Fruit fly (Drosophila melanogaster) whole organism, embryonic: Measurements from ENCODE around the gene SoYb.

Experiments used
- Blimp-1 ChIP-seq: fragments of 200-800 bp; sonication (Bioruptor generic); optimal IDR thresholded peaks from 3 replicates; lab custom pipeline; 2018; ENCODE audit warnings: missing biosample characterization, missing genetic modification characterization, mild to moderate bottlenecking, moderate library complexity, missing genetic modification reagents
- CG10366 ChIP-seq: fragments of 200-800 bp; sonication (Bioruptor generic); IDR thresholded peaks from 2 replicates; pipeline ENCODE4 v1.3.6; 2022; ENCODE audit warnings: missing biosample characterization, missing genetic modification characterization
- CG10565 ChIP-seq: fragments of 200-800 bp; sonication (Bioruptor generic); optimal IDR thresholded peaks from 3 replicates; lab custom pipeline; 2016; ENCODE audit warnings: missing biosample characterization, mild to moderate bottlenecking, missing genetic modification characterization
- CG14860 ChIP-seq: fragments of 200-800 bp; sonication (Bioruptor generic); IDR thresholded peaks from 3 replicates; pipeline ENCODE4 v1.3.6; 2022; ENCODE audit warnings: missing biosample characterization, missing genetic modification characterization; ENCODE audit not compliant: partially characterized antibody
- CG15269 ChIP-seq: fragments of 200-800 bp; sonication (Bioruptor generic); optimal IDR thresholded peaks from 2 replicates; lab custom pipeline; 2018; ENCODE audit warnings: missing biosample characterization, mild to moderate bottlenecking, missing genetic modification characterization, moderate library complexity
- CG16815 ChIP-seq: fragments of 200-800 bp; sonication (Bioruptor generic); optimal IDR thresholded peaks from 3 replicates; lab custom pipeline; 2017; ENCODE audit warnings: missing biosample characterization, mild to moderate bottlenecking, missing genetic modification characterization
- CG17385 ChIP-seq: fragments of 200-800 bp; sonication (Bioruptor generic); optimal IDR thresholded peaks from 3 replicates; lab custom pipeline; 2018; ENCODE audit warnings: missing biosample characterization, mild to moderate bottlenecking, missing genetic modification characterization
- CG2202 ChIP-seq: fragments of 200-800 bp; sonication (Bioruptor generic); optimal IDR thresholded peaks from 2 replicates; lab custom pipeline; 2018; ENCODE audit warnings: missing biosample characterization, mild to moderate bottlenecking, missing genetic modification characterization
- CG30403 ChIP-seq: fragments of 200-800 bp; sonication (Bioruptor generic); optimal IDR thresholded peaks from 3 replicates; lab custom pipeline; 2016; ENCODE audit warnings: missing biosample characterization, missing genetic modification characterization
- CG6791 ChIP-seq: fragments of 200-800 bp; sonication (Bioruptor generic); IDR thresholded peaks from 3 replicates; pipeline ENCODE4 v1.3.6; 2022; ENCODE audit warnings: missing biosample characterization, missing genetic modification characterization; ENCODE audit not compliant: partially characterized antibody
- CG7745 ChIP-seq: fragments of 200-800 bp; sonication (Bioruptor generic); optimal IDR thresholded peaks from 2 replicates; lab custom pipeline; 2018; ENCODE audit warnings: missing biosample characterization, mild to moderate bottlenecking, missing genetic modification characterization, moderate library complexity
- CG8478 ChIP-seq: fragments of >200 bp; optimal IDR thresholded peaks from 2 replicates; lab custom pipeline; 2018
- CTCF ChIP-seq: fragments of 200-800 bp; sonication (Bioruptor generic); optimal IDR thresholded peaks from 2 replicates; lab custom pipeline; 2017; ENCODE audit warnings: missing biosample characterization, mild to moderate bottlenecking, missing genetic modification characterization, moderate library complexity
- D19A ChIP-seq: fragments of 200-800 bp; optimal IDR thresholded peaks from 3 replicates; lab custom pipeline; 2019; ENCODE audit warnings: missing biosample characterization, mild to moderate bottlenecking, missing genetic modification characterization, moderate library complexity
- Dek ChIP-seq: fragments of 200-800 bp; sonication (Bioruptor generic); optimal IDR thresholded peaks from 3 replicates; lab custom pipeline; 2019; ENCODE audit warnings: missing biosample characterization, mild to moderate bottlenecking, missing genetic modification characterization, moderate library complexity
- Doc3 ChIP-seq: fragments of 200-800 bp; sonication (Bioruptor generic); IDR thresholded peaks from 3 replicates; pipeline ENCODE4 v1.3.6; 2022; ENCODE audit warnings: missing biosample characterization, missing genetic modification characterization; ENCODE audit not compliant: partially characterized antibody
- Dref ChIP-seq: fragments of 200-800 bp; sonication (Bioruptor generic); IDR thresholded peaks from 2 replicates; pipeline ENCODE4 v1.3.6; 2022; ENCODE audit warnings: missing biosample characterization, missing genetic modification characterization
- Ets97D ChIP-seq: fragments of 200-800 bp; sonication (Bioruptor generic); optimal IDR thresholded peaks from 3 replicates; lab custom pipeline; 2016; ENCODE audit warnings: missing biosample characterization, missing genetic modification characterization
- H2.0 ChIP-seq: fragments of 200-800 bp; sonication (Bioruptor generic); IDR thresholded peaks from 2 replicates; pipeline ENCODE4 v1.3.6; 2022; ENCODE audit warnings: missing biosample characterization, missing genetic modification characterization
- HLH3B ChIP-seq: fragments of 200-800 bp; sonication (Bioruptor generic); IDR thresholded peaks from 2 replicates; pipeline ENCODE4 v1.3.6; 2022; ENCODE audit warnings: missing biosample characterization, missing genetic modification characterization
- Hand ChIP-seq: fragments of 200-800 bp; sonication (Bioruptor generic); optimal IDR thresholded peaks from 2 replicates; lab custom pipeline; 2017; ENCODE audit warnings: mild to moderate bottlenecking, missing biosample characterization, missing genetic modification reagents, missing genetic modification characterization
- Hmx ChIP-seq: fragments of 200-800 bp; sonication (Bioruptor generic); optimal IDR thresholded peaks from 2 replicates; lab custom pipeline; 2016; ENCODE audit warnings: missing biosample characterization, missing genetic modification characterization
- Hr51 ChIP-seq, 2 experiments: fragments of 200-800 bp; sonication (Bioruptor generic); optimal IDR thresholded peaks; 2 replicates in 1 of 2; 3 replicates in 1 of 2; lab custom pipeline; 2016 to 2018; ENCODE audit warnings: missing biosample characterization in 2 of 2, missing genetic modification characterization in 2 of 2, mild to moderate bottlenecking in 1 of 2, moderate library complexity in 1 of 2
- PHDP ChIP-seq: fragments of 200-800 bp; sonication (Bioruptor generic); optimal IDR thresholded peaks from 3 replicates; lab custom pipeline; 2018; ENCODE audit warnings: missing biosample characterization, mild to moderate bottlenecking, missing genetic modification characterization, moderate library complexity
- Rx ChIP-seq: fragments of 200-800 bp; sonication (Bioruptor generic); IDR thresholded peaks from 2 replicates; pipeline ENCODE4 v1.3.6; 2022; ENCODE audit warnings: missing biosample characterization, missing genetic modification characterization
- YL-1 ChIP-seq: fragments of 200-800 bp; sonication (Bioruptor generic); optimal IDR thresholded peaks from 3 replicates; lab custom pipeline; 2017; ENCODE audit warnings: missing biosample characterization, mild to moderate bottlenecking, missing genetic modification characterization
- al ChIP-seq: fragments of 200-800 bp; sonication (Bioruptor generic); IDR thresholded peaks from 2 replicates; pipeline ENCODE4 v1.3.6; 2022; ENCODE audit warnings: missing biosample characterization, missing genetic modification characterization
- ase ChIP-seq: fragments of 200-800 bp; sonication (Bioruptor generic); IDR thresholded peaks from 3 replicates; pipeline ENCODE4 v1.3.6; 2022; ENCODE audit warnings: missing biosample characterization, missing genetic modification characterization
- bigmax ChIP-seq: fragments of 200-800 bp; sonication (Bioruptor generic); optimal IDR thresholded peaks from 2 replicates; lab custom pipeline; 2018; ENCODE audit warnings: missing biosample characterization, mild to moderate bottlenecking, missing genetic modification characterization
- cad ChIP-seq: fragments of >200 bp; optimal IDR thresholded peaks from 2 replicates; lab custom pipeline; 2017; ENCODE audit warnings: missing biosample characterization, missing genetic modification characterization
- ci ChIP-seq: fragments of 200-800 bp; sonication (Bioruptor generic); IDR thresholded peaks from 3 replicates; pipeline ENCODE4 v1.3.6; 2022; ENCODE audit warnings: missing biosample characterization, missing genetic modification characterization
- cwo ChIP-seq: fragments of 200-800 bp; sonication (Bioruptor generic); optimal IDR thresholded peaks from 3 replicates; lab custom pipeline; 2017; ENCODE audit warnings: missing biosample characterization, missing genetic modification characterization, mild to moderate bottlenecking, moderate library complexity, missing genetic modification reagents
- disco-r ChIP-seq: fragments of 200-800 bp; sonication (Bioruptor generic); optimal IDR thresholded peaks from 2 replicates; lab custom pipeline; 2016; ENCODE audit warnings: missing biosample characterization, missing genetic modification characterization
- dmrt11E ChIP-seq: fragments of 200-800 bp; sonication (Bioruptor generic); optimal IDR thresholded peaks from 3 replicates; lab custom pipeline; 2018; ENCODE audit warnings: missing biosample characterization, mild to moderate bottlenecking, missing genetic modification characterization, moderate library complexity
- emc ChIP-seq: fragments of 200-800 bp; sonication (Bioruptor generic); optimal IDR thresholded peaks from 2 replicates; lab custom pipeline; 2016; ENCODE audit warnings: missing biosample characterization, missing genetic modification characterization
- ems ChIP-seq: fragments of 200-800 bp; sonication (Bioruptor generic); optimal IDR thresholded peaks from 3 replicates; lab custom pipeline; 2016; ENCODE audit warnings: missing biosample characterization, missing genetic modification characterization
- gce ChIP-seq: fragments of 200-800 bp; sonication (Bioruptor generic); IDR thresholded peaks from 3 replicates; pipeline ENCODE4 v1.3.6; 2022; ENCODE audit warnings: missing biosample characterization, missing genetic modification characterization
- gfzf ChIP-seq: fragments of 200-800 bp; sonication (Bioruptor generic); optimal IDR thresholded peaks from 2 replicates; lab custom pipeline; 2016; ENCODE audit warnings: missing biosample characterization, mild to moderate bottlenecking, missing genetic modification characterization, moderate library complexity
- gsb ChIP-seq: fragments of 200-800 bp; sonication (Bioruptor generic); IDR thresholded peaks from 2 replicates; pipeline ENCODE4 v1.3.6; 2022; ENCODE audit warnings: missing biosample characterization, missing genetic modification characterization
- gt ChIP-seq: fragments of 200-800 bp; sonication (Bioruptor generic); IDR thresholded peaks from 2 replicates; pipeline ENCODE4 v1.3.6; 2022; ENCODE audit warnings: missing biosample characterization, missing genetic modification characterization
- hth ChIP-seq: fragments of >200 bp; optimal IDR thresholded peaks from 2 replicates; lab custom pipeline; 2017; ENCODE audit warnings: inconsistent platforms
- kay ChIP-seq: fragments of 200-800 bp; sonication (Bioruptor generic); optimal IDR thresholded peaks from 2 replicates; lab custom pipeline; 2016; ENCODE audit warnings: missing biosample characterization, missing genetic modification characterization
- rib ChIP-seq: fragments of 200-800 bp; sonication (Bioruptor generic); IDR thresholded peaks from 2 replicates; pipeline ENCODE4 v1.3.6; 2022; ENCODE audit warnings: missing biosample characterization, missing genetic modification characterization
- ro ChIP-seq: fragments of 200-800 bp; sonication (Bioruptor generic); IDR thresholded peaks from 2 replicates; pipeline ENCODE4 v1.3.6; 2022; ENCODE audit warnings: missing biosample characterization, missing genetic modification characterization
- sna ChIP-seq: fragments of 200-800 bp; sonication (Bioruptor generic); IDR thresholded peaks from 2 replicates; pipeline ENCODE4 v1.3.6; 2022; ENCODE audit warnings: missing biosample characterization, missing genetic modification characterization; ENCODE audit not compliant: partially characterized antibody
- sr ChIP-seq: fragments of 200-800 bp; sonication (Bioruptor generic); IDR thresholded peaks from 3 replicates; pipeline ENCODE4 v1.3.6; 2022; ENCODE audit warnings: missing biosample characterization, missing genetic modification characterization
- tap ChIP-seq: fragments of 200-800 bp; optimal IDR thresholded peaks from 3 replicates; lab custom pipeline; 2019; ENCODE audit warnings: missing biosample characterization, mild to moderate bottlenecking, missing genetic modification characterization, moderate library complexity
- tna ChIP-seq: fragments of 200-800 bp; sonication (Bioruptor generic); IDR thresholded peaks from 2 replicates; pipeline ENCODE4 v1.3.6; 2022; ENCODE audit warnings: missing biosample characterization, missing genetic modification characterization; ENCODE audit not compliant: partially characterized antibody
- ttk ChIP-seq: fragments of 200-800 bp; sonication (Bioruptor generic); IDR thresholded peaks from 2 replicates; pipeline ENCODE4 v2.1.2; 2022; ENCODE audit warnings: missing biosample characterization, missing genetic modification characterization
- zen ChIP-seq: fragments of 200-800 bp; sonication (Bioruptor generic); optimal IDR thresholded peaks from 3 replicates; lab custom pipeline; 2018; ENCODE audit warnings: missing biosample characterization, mild to moderate bottlenecking, missing genetic modification characterization, moderate library complexity
- zen2 ChIP-seq: fragments of 200-800 bp; sonication (Bioruptor generic); IDR thresholded peaks from 3 replicates; pipeline ENCODE4 v1.3.6; 2022; ENCODE audit warnings: missing biosample characterization, missing genetic modification characterization; ENCODE audit not compliant: partially characterized antibody
- zfh1 ChIP-seq: fragments of 200-800 bp; sonication (Bioruptor generic); IDR thresholded peaks from 3 replicates; pipeline ENCODE4 v1.3.6; 2022; ENCODE audit warnings: missing biosample characterization, missing genetic modification characterization

Gene SoYb

dm6 chr2L:9968201-9968727, 34.3 kb downstream of the SoYb start (continued):
- no peak for TF ChIP-seq Rx (GFP tag; lab: Robert Waterston, UW)
- TF ChIP-seq CG6791 (GFP tag; lab: Robert Waterston, UW), result peak; percentile 44; the same call in 1 of the 3 replicates
- no peak for TF ChIP-seq CG16815 (GFP tag; lab: Kevin White, UChicago)
- TF ChIP-seq tap (tag; lab: Kevin White, UChicago), result no peak
- no peak for TF ChIP-seq Blimp-1 (GFP tag; lab: Kevin White, UChicago)
- TF ChIP-seq HLH3B (GFP tag; lab: Robert Waterston, UW), result no peak
- TF ChIP-seq rib, result no peak
- TF ChIP-seq CG8478, result no peak
- 0 out of 3 replicates have a peak, but pooled peaks have one; percentile 43 for TF ChIP-seq CG14860 (GFP tag; lab: Robert Waterston, UW)
- peak; percentile 71 for TF ChIP-seq sna (GFP tag; lab: Robert Waterston, UW)
- TF ChIP-seq gsb (GFP tag; lab: Robert Waterston, UW), result no peak
- no peak; the same call in 2 of the 3 replicates for TF ChIP-seq zfh1 (GFP tag; lab: Robert Waterston, UW)
- TF ChIP-seq CG30403 (GFP tag; lab: Kevin White, UChicago), result no peak
- TF ChIP-seq dmrt11E (tag; lab: Kevin White, UChicago), result no peak
- TF ChIP-seq H2.0, result no peak
- 0 out of 3 replicates have a peak, but pooled peaks have one; percentile 28 for TF ChIP-seq Doc3
- TF ChIP-seq D19A (tag; lab: Kevin White, UChicago), result no peak
- no peak for TF ChIP-seq hth (lab: Kevin White, UChicago)
- TF ChIP-seq zen2, result peak; percentile 44; the same call in 2 of the 3 replicates
- no peak for TF ChIP-seq CG2202
- TF ChIP-seq tna (GFP tag; lab: Robert Waterston, UW), result peak; percentile 31
- TF ChIP-seq emc, result no peak
- no peak for TF ChIP-seq al
- TF ChIP-seq cwo (GFP tag; lab: Kevin White, UChicago), result no peak
- no peak for TF ChIP-seq CG10366 (GFP tag; lab: Robert Waterston, UW)
- TF ChIP-seq Hr51 (GFP tag; optimal IDR thresholded peaks at IDR 0.05; lab: Kevin White, UChicago), result no peak
- no peak for TF ChIP-seq zen (tag; lab: Kevin White, UChicago)
- no peak for TF ChIP-seq ro
- no peak for TF ChIP-seq CG15269
- no peak for TF ChIP-seq Hmx (GFP tag; lab: Kevin White, UChicago)
- TF ChIP-seq ems (GFP tag; lab: Kevin White, UChicago), result no peak
- TF ChIP-seq YL-1 (GFP tag; lab: Kevin White, UChicago), result no peak
- no peak for TF ChIP-seq gce (GFP tag; lab: Robert Waterston, UW)
- no peak for TF ChIP-seq kay
- TF ChIP-seq CG17385 (GFP tag; lab: Kevin White, UChicago), result no peak
- TF ChIP-seq bigmax, result no peak
- TF ChIP-seq disco-r (GFP tag; lab: Kevin White, UChicago), result no peak
- TF ChIP-seq gfzf (GFP tag; lab: Kevin White, UChicago), result no peak
- no peak for TF ChIP-seq CG10565 (GFP tag; lab: Kevin White, UChicago)
- no peak for TF ChIP-seq Dek (tag; lab: Kevin White, UChicago)
- peak; percentile 83 for TF ChIP-seq Dref (GFP tag; lab: Robert Waterston, UW)
- no peak for TF ChIP-seq CTCF
- no peak for TF ChIP-seq CG7745
- TF ChIP-seq cad, result no peak
- TF ChIP-seq ci (GFP tag; lab: Robert Waterston, UW), result no peak
- no peak for TF ChIP-seq Hand (GFP tag; lab: Kevin White, UChicago)
- TF ChIP-seq gt (GFP tag; lab: Robert Waterston, UW), result no peak
- no peak for TF ChIP-seq ase (GFP tag; lab: Robert Waterston, UW)
- TF ChIP-seq PHDP (tag; lab: Kevin White, UChicago), result no peak
- TF ChIP-seq sr, result no peak
- TF ChIP-seq Ets97D (GFP tag; lab: Kevin White, UChicago), result no peak
- TF ChIP-seq ttk (GFP tag; lab: Robert Waterston, UW), result no peak
